Worm (Caenorhabditis elegans) whole organism, midembryonic: ENCODE results near the gene C50F7.3.

Experiments
- flt-1 ChIP-seq: fragments of 200-800 bp; sonication (Bioruptor generic); IDR thresholded peaks from 2 replicates; pipeline ENCODE4 v1.3.6; 2022; ENCODE audit warnings: missing genetic modification characterization, missing compliant biosample characterization
- med-1 ChIP-seq: sonication (generic microtip); optimal IDR thresholded peaks from 2 replicates; lab custom pipeline; 2017; ENCODE audit warnings: missing genetic modification characterization, mild to moderate bottlenecking, missing compliant biosample characterization, antibody characterized with exemption, missing genetic modification reagents; ENCODE audit not compliant: insufficient read depth
- tab-1 ChIP-seq: fragments of 200-800 bp; sonication (Bioruptor generic); IDR thresholded peaks from 2 replicates; pipeline ENCODE4 v1.3.6; 2022; ENCODE audit warnings: missing genetic modification characterization, missing compliant biosample characterization
- ztf-23 ChIP-seq: fragments of 200-800 bp; sonication (Bioruptor generic); IDR thresholded peaks from 2 replicates; pipeline ENCODE4 v1.3.6; 2022; ENCODE audit warnings: missing genetic modification reagents, missing genetic modification characterization, missing compliant biosample characterization

DNA sequence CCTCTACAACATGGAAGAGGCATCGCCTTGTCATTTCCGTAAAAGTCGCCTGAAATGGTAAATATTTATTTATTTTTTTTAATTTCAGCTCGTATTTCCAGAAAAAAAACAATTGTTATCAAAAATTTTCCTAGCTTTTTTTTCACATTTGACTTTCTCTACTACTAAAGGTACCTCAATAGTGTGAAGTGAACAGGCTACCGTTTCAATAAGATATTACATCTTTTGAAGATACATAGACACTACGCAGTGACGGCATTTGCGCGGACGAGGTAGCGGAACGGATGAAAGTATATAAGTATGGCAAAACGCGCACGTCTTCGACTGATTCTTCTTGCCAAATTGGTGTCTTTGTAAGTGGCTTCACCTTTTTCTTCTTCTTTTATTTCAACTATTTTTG is 21.0 kb downstream of the C50F7.3 start, which contains the start of gene col-14:
- TF ChIP-seq flt-1 (GFP tag; lab: Robert Waterston, UW) (no peak), med-1 (GFP tag; lab: Kevin White, UChicago) (no peak), tab-1 (no peak), ztf-23 (GFP tag; lab: Robert Waterston, UW) (no peak)
